Worm (Caenorhabditis elegans): ENCODE measurements around the gene mtm-5.

Gene mtm-5

ce11 chrX:5199825-5200373 is 43.3 kb downstream of the mtm-5 start:
- TF ChIP-seq unc-62 (GFP tag; optimal IDR thresholded peaks at IDR 0.05): peak; percentile 35
- no peak for TF ChIP-seq ces-1 (GFP tag; optimal IDR thresholded peaks at IDR 0.05)
- peak; percentile 59 for TF ChIP-seq hlh-1 (tag; optimal IDR thresholded peaks at IDR 0.05)

- TF ChIP-seq hlh-1 (tag; optimal IDR thresholded peaks at IDR 0.05) (no peak), nhr-237 (tag; optimal IDR thresholded peaks at IDR 0.05) (no peak), pha-4 (tag; optimal IDR thresholded peaks at IDR 0.05) (no peak), ham-2 (GFP tag; optimal IDR thresholded peaks at IDR 0.05) (no peak), nhr-76 (tag; optimal IDR thresholded peaks at IDR 0.05) (no peak), blmp-1 (tag; optimal IDR thresholded peaks at IDR 0.05) (no peak), M03D4.4 (tag; optimal IDR thresholded peaks at IDR 0.05) (no peak), ceh-43 (GFP tag; optimal IDR thresholded peaks at IDR 0.05) (no peak), unc-39 (tag; optimal IDR thresholded peaks at IDR 0.05) (no peak), sptf-1 (tag; optimal IDR thresholded peaks at IDR 0.05) (no peak)
These were observed 44.0 kb downstream of the mtm-5 start for ce11 chrX:5199245-5199644.

- TF ChIP-seq lsy-2 (tag; optimal IDR thresholded peaks at IDR 0.05): no peak
- no peak for TF ChIP-seq unc-120 (tag; optimal IDR thresholded peaks at IDR 0.05; ENCODE audit: poor library complexity, severe bottlenecking)
- TF ChIP-seq lin-13 (tag; optimal IDR thresholded peaks at IDR 0.05): no peak
- no peak for TF ChIP-seq nhr-76 (tag; optimal IDR thresholded peaks at IDR 0.05)
- no peak for TF ChIP-seq drap-1 (GFP tag; optimal IDR thresholded peaks at IDR 0.05)
These were observed 45.8 kb downstream of the mtm-5 start for ce11 chrX:5197440-5197839.

- TF ChIP-seq lin-13 (tag; optimal IDR thresholded peaks at IDR 0.05) (no peak), unc-62 (GFP tag; optimal IDR thresholded peaks at IDR 0.05) (peak; percentile 31), unc-120 (tag; optimal IDR thresholded peaks at IDR 0.05; ENCODE audit: poor library complexity, severe bottlenecking) (peak; percentile 56), flh-1 (GFP tag; optimal IDR thresholded peaks at IDR 0.05) (no peak), M03D4.4 (tag; optimal IDR thresholded peaks at IDR 0.05) (no peak), elt-3 (tag; optimal IDR thresholded peaks at IDR 0.05) (no peak), mls-2 (tag; optimal IDR thresholded peaks at IDR 0.05) (no peak), hlh-1 (tag; optimal IDR thresholded peaks at IDR 0.05) (peak; percentile 53), sptf-1 (tag; optimal IDR thresholded peaks at IDR 0.05) (no peak)
These were observed 47.6 kb downstream of the mtm-5 start, which contains the start of gene pqn-62 for ce11 chrX:5195462-5196160. pqn-62 (plus strand) TSS chrX:5196110.

ce11 chrX:5193402-5193801 is 49.8 kb downstream of the mtm-5 start:
- TF ChIP-seq unc-120 (tag; optimal IDR thresholded peaks at IDR 0.05; ENCODE audit: poor library complexity, severe bottlenecking) (no peak), unc-39 (tag; optimal IDR thresholded peaks at IDR 0.05) (no peak), lin-13 (tag; optimal IDR thresholded peaks at IDR 0.05) (no peak), lsy-2 (tag; optimal IDR thresholded peaks at IDR 0.05) (no peak), ztf-11 (tag; optimal IDR thresholded peaks at IDR 0.05) (no peak), ceh-43 (GFP tag; optimal IDR thresholded peaks at IDR 0.05) (no peak), nhr-237 (tag; optimal IDR thresholded peaks at IDR 0.05) (no peak), zip-8 (tag; optimal IDR thresholded peaks at IDR 0.05) (no peak), tbx-8 (GFP tag; optimal IDR thresholded peaks at IDR 0.05) (no peak), ceh-39 (tag; optimal IDR thresholded peaks at IDR 0.05) (no peak), nhr-28 (tag; optimal IDR thresholded peaks at IDR 0.05) (no peak)

ce11 chrX:5190061-5190460 is 53.1 kb downstream of the mtm-5 start:
- no peak for TF ChIP-seq nhr-12 (tag; optimal IDR thresholded peaks at IDR 0.05)
- TF ChIP-seq bed-3 (GFP tag; optimal IDR thresholded peaks at IDR 0.05): no peak

- TF ChIP-seq mls-2 (tag; optimal IDR thresholded peaks at IDR 0.05): no peak
- no peak for TF ChIP-seq unc-120 (tag; optimal IDR thresholded peaks at IDR 0.05; ENCODE audit: poor library complexity, severe bottlenecking)
- no peak for TF ChIP-seq flh-1 (GFP tag; optimal IDR thresholded peaks at IDR 0.05)
- TF ChIP-seq nhr-12 (tag; optimal IDR thresholded peaks at IDR 0.05): no peak
- no peak for TF ChIP-seq nhr-2 (tag; optimal IDR thresholded peaks at IDR 0.05)
- TF ChIP-seq lsy-2 (tag; optimal IDR thresholded peaks at IDR 0.05): no peak
- TF ChIP-seq unc-39 (tag; optimal IDR thresholded peaks at IDR 0.05): no peak
- TF ChIP-seq nhr-28 (tag; optimal IDR thresholded peaks at IDR 0.05): no peak
- TF ChIP-seq ceh-83 (GFP tag; optimal IDR thresholded peaks at IDR 0.05): no peak
- no peak for TF ChIP-seq cnd-1 (tag; optimal IDR thresholded peaks at IDR 0.05)
- TF ChIP-seq mab-5 (tag; optimal IDR thresholded peaks at IDR 0.05): no peak
- no peak for TF ChIP-seq sem-2 (GFP tag; optimal IDR thresholded peaks at IDR 0.05)
- TF ChIP-seq tbx-8 (GFP tag; optimal IDR thresholded peaks at IDR 0.05): no peak
- no peak for TF ChIP-seq lin-32 (GFP tag; optimal IDR thresholded peaks at IDR 0.05)
- no peak for TF ChIP-seq ham-2 (GFP tag; optimal IDR thresholded peaks at IDR 0.05)
- TF ChIP-seq elt-3 (tag; optimal IDR thresholded peaks at IDR 0.05): no peak
- no peak for TF ChIP-seq lin-13 (tag; optimal IDR thresholded peaks at IDR 0.05)
These were observed 54.2 kb downstream of the mtm-5 start, which contains the start of gene zig-6 for ce11 chrX:5188977-5189376. zig-6 (minus strand) TSS chrX:5189077.

All from whole organism, mixed stage, embryonic.